Worm (Caenorhabditis elegans) whole organism, L4 larva: ENCODE results near the gene tmed-1.

ENCODE experiments used
- D1046.2 ChIP-seq: fragments of 200-800 bp; sonication (Bioruptor generic); IDR thresholded peaks from 2 replicates; pipeline ENCODE4 v1.3.6; 2022; ENCODE audit warnings: missing genetic modification characterization, missing compliant biosample characterization
- F10B5.3 ChIP-seq: sonication (generic microtip); optimal IDR thresholded peaks from 2 replicates; lab custom pipeline; 2016; ENCODE audit warnings: mild to moderate bottlenecking, missing genetic modification characterization, missing compliant biosample characterization
- F44E2.7 ChIP-seq: fragments of 200-800 bp; sonication (Bioruptor generic); IDR thresholded peaks from 2 replicates; pipeline ENCODE4 v2.1.2; 2022; ENCODE audit warnings: missing genetic modification characterization, missing compliant biosample characterization
- R02D3.7 ChIP-seq: fragments of 150-350 bp; sonication (generic microtip); optimal IDR thresholded peaks from 3 replicates; lab custom pipeline; 2014; ENCODE audit warnings: missing biosample characterization, missing genetic modification characterization
- T20F7.1 ChIP-seq: fragments of 200-800 bp; sonication (Bioruptor generic); optimal IDR thresholded peaks from 2 replicates; lab custom pipeline; 2018; ENCODE audit warnings: mild to moderate bottlenecking, missing genetic modification characterization, missing compliant biosample characterization
- T26A8.4 ChIP-seq: fragments of 200-800 bp; sonication (Bioruptor generic); IDR thresholded peaks from 2 replicates; pipeline ENCODE4 v1.3.6; 2022; ENCODE audit warnings: missing genetic modification characterization, missing compliant biosample characterization
- Y105C5A.15 ChIP-seq: fragments of 200-800 bp; sonication (Bioruptor generic); IDR thresholded peaks from 2 replicates; pipeline ENCODE4 v1.3.6; 2022; ENCODE audit warnings: missing genetic modification characterization, missing compliant biosample characterization
- Y75B8A.6 ChIP-seq: fragments of 200-800 bp; sonication (Bioruptor generic); IDR thresholded peaks from 2 replicates; pipeline ENCODE4 v1.3.6; 2022; ENCODE audit warnings: missing genetic modification reagents, missing genetic modification characterization, missing compliant biosample characterization
- aha-1 ChIP-seq: fragments of 150-350 bp; peaks from one replicate; lab custom pipeline; 2014; ENCODE audit warnings: missing biosample characterization, missing genetic modification characterization
- aly-2 ChIP-seq: sonication (generic microtip); optimal IDR thresholded peaks from 2 replicates; lab custom pipeline; 2018; ENCODE audit warnings: missing biosample characterization, missing genetic modification characterization
- arid-1 ChIP-seq: fragments of 200-800 bp; sonication (Bioruptor generic); conservative IDR thresholded peaks from 2 replicates; pipeline ENCODE4 v1.3.6; 2022; ENCODE audit warnings: missing genetic modification reagents, missing genetic modification characterization, missing compliant biosample characterization
- attf-4 ChIP-seq: sonication (generic microtip); optimal IDR thresholded peaks from 3 replicates; lab custom pipeline; 2017; ENCODE audit warnings: missing biosample characterization, missing genetic modification characterization
- ceh-44 ChIP-seq: fragments of 200-800 bp; sonication (Bioruptor generic); IDR thresholded peaks from 2 replicates; pipeline ENCODE4 v1.3.6; 2022; ENCODE audit warnings: missing genetic modification reagents, missing genetic modification characterization, missing compliant biosample characterization
- ceh-82 ChIP-seq: sonication (generic microtip); optimal IDR thresholded peaks from 2 replicates; lab custom pipeline; 2017; ENCODE audit warnings: missing biosample characterization, missing genetic modification characterization
- ces-1 ChIP-seq: fragments of 150-350 bp; sonication (generic microtip); optimal IDR thresholded peaks from 4 replicates; lab custom pipeline; 2014; ENCODE audit warnings: missing biosample characterization, missing genetic modification reagents, missing genetic modification characterization
- ctbp-1 ChIP-seq: fragments of 200-800 bp; sonication (Bioruptor generic); IDR thresholded peaks from 2 replicates; pipeline ENCODE4 v1.3.6; 2022; ENCODE audit warnings: missing genetic modification reagents, missing genetic modification characterization, missing compliant biosample characterization
- daf-16 ChIP-seq, 3 experiments: sonication (generic microtip); optimal IDR thresholded peaks; 2 replicates each; lab custom pipeline; 2016 to 2017; ENCODE audit warnings: missing genetic modification characterization in 3 of 3, missing genetic modification reagents in 3 of 3, mild to moderate bottlenecking in 2 of 3, missing compliant biosample characterization in 2 of 3, missing biosample characterization in 1 of 3, moderate library complexity in 1 of 3
- daf-8 ChIP-seq: fragments of 200-800 bp; sonication (Bioruptor generic); IDR thresholded peaks from 2 replicates; pipeline ENCODE4 v1.3.6; 2022; ENCODE audit warnings: missing genetic modification characterization, missing compliant biosample characterization
- dmd-6 ChIP-seq: fragments of 200-800 bp; sonication (Bioruptor generic); IDR thresholded peaks from 2 replicates; pipeline ENCODE4 v1.3.6; 2022; ENCODE audit warnings: missing genetic modification reagents, missing genetic modification characterization, missing compliant biosample characterization
- dmd-8 ChIP-seq: fragments of 200-800 bp; sonication (Bioruptor generic); IDR thresholded peaks from 2 replicates; pipeline ENCODE4 v1.3.6; 2022; ENCODE audit warnings: missing genetic modification characterization, missing compliant biosample characterization
- dpl-1 ChIP-seq: fragments of 150-350 bp; optimal IDR thresholded peaks from 2 replicates; lab custom pipeline; 2014; ENCODE audit warnings: missing biosample characterization, missing genetic modification reagents, missing genetic modification characterization
- duxl-1 ChIP-seq: sonication (generic microtip); optimal IDR thresholded peaks from 2 replicates; lab custom pipeline; 2016; ENCODE audit warnings: mild to moderate bottlenecking, missing genetic modification characterization, moderate library complexity, missing compliant biosample characterization; ENCODE audit not compliant: poor library complexity
- egl-27 ChIP-seq: sonication (generic microtip); optimal IDR thresholded peaks from 3 replicates; lab custom pipeline; 2017; ENCODE audit warnings: missing biosample characterization, missing genetic modification reagents, missing genetic modification characterization
- fos-1 ChIP-seq: fragments of 150-350 bp; optimal IDR thresholded peaks from 2 replicates; lab custom pipeline; 2014; ENCODE audit warnings: missing biosample characterization, missing genetic modification characterization
- gei-8 ChIP-seq: fragments of 200-800 bp; sonication (Bioruptor generic); optimal IDR thresholded peaks from 2 replicates; lab custom pipeline; 2018; ENCODE audit warnings: mild to moderate bottlenecking, missing genetic modification characterization, missing compliant biosample characterization
- hif-1 ChIP-seq, 2 experiments: sonication (generic microtip); optimal IDR thresholded peaks; 2 replicates each; lab custom pipeline; 2016 to 2017; ENCODE audit warnings: missing compliant biosample characterization in 2 of 2, missing genetic modification characterization in 2 of 2, missing genetic modification reagents in 2 of 2, missing genotype in 2 of 2, mild to moderate bottlenecking in 1 of 2
- hlh-11 ChIP-seq: fragments of 200-800 bp; sonication (Bioruptor generic); optimal IDR thresholded peaks from 2 replicates; lab custom pipeline; 2018; ENCODE audit warnings: mild to moderate bottlenecking, missing genetic modification characterization, missing compliant biosample characterization
- hlh-30 ChIP-seq: sonication (generic microtip); optimal IDR thresholded peaks from 2 replicates; lab custom pipeline; 2017; ENCODE audit warnings: antibody characterized with exemption, mild to moderate bottlenecking, missing genetic modification characterization, missing compliant biosample characterization; ENCODE audit not compliant: insufficient read depth
- hmg-1.1 ChIP-seq: fragments of 200-800 bp; sonication (Bioruptor generic); IDR thresholded peaks from 2 replicates; pipeline ENCODE4 v1.3.6; 2022; ENCODE audit warnings: missing genetic modification reagents, missing genetic modification characterization, missing compliant biosample characterization
- jun-1 ChIP-seq: fragments of 150-350 bp; optimal IDR thresholded peaks from 2 replicates; lab custom pipeline; 2014; ENCODE audit warnings: missing biosample characterization, missing genetic modification reagents, missing genetic modification characterization
- lim-7 ChIP-seq: fragments of 200-800 bp; sonication (Bioruptor generic); IDR thresholded peaks from 2 replicates; pipeline ENCODE4 v1.3.6; 2022; ENCODE audit warnings: missing genetic modification characterization, missing compliant biosample characterization
- lin-1 ChIP-seq: fragments of 200-800 bp; sonication (Bioruptor generic); IDR thresholded peaks from 2 replicates; pipeline ENCODE4 v1.3.6; 2022; ENCODE audit warnings: missing genetic modification reagents, missing genetic modification characterization, missing compliant biosample characterization
- lin-15B ChIP-seq: fragments of 150-350 bp; sonication (generic microtip); optimal IDR thresholded peaks from 3 replicates; lab custom pipeline; 2014; ENCODE audit warnings: missing biosample characterization, missing genetic modification characterization
- lin-38 ChIP-seq: fragments of 200-800 bp; sonication (Bioruptor generic); IDR thresholded peaks from 2 replicates; pipeline ENCODE4 v1.3.6; 2022; ENCODE audit warnings: missing genetic modification reagents, missing genetic modification characterization, missing compliant biosample characterization
- lsy-2 ChIP-seq, 2 experiments: fragments of 150-350 bp in 1 of 2; sonication (generic microtip) in 1 of 2; optimal IDR thresholded peaks; 2 replicates each; lab custom pipeline; 2014 to 2017; ENCODE audit warnings: missing biosample characterization in 2 of 2, missing genetic modification characterization in 2 of 2
- nhr-111 ChIP-seq: fragments of 200-800 bp; sonication (Bioruptor generic); optimal IDR thresholded peaks from 2 replicates; lab custom pipeline; 2018; ENCODE audit warnings: mild to moderate bottlenecking, missing genetic modification characterization, missing compliant biosample characterization
- nhr-25 ChIP-seq: sonication (generic microtip); optimal IDR thresholded peaks from 2 replicates; lab custom pipeline; 2017; ENCODE audit warnings: missing genetic modification characterization, mild to moderate bottlenecking, missing compliant biosample characterization, antibody characterized with exemption, moderate library complexity, borderline replicate concordance; ENCODE audit not compliant: insufficient read depth
- nhr-48 ChIP-seq: sonication (generic microtip); optimal IDR thresholded peaks from 2 replicates; lab custom pipeline; 2016; ENCODE audit warnings: mild to moderate bottlenecking, missing genetic modification characterization, missing compliant biosample characterization
- nhr-6 ChIP-seq: fragments of 150-350 bp; optimal IDR thresholded peaks from 2 replicates; lab custom pipeline; 2014; ENCODE audit warnings: missing biosample characterization, missing genetic modification characterization
- nhr-77 ChIP-seq: fragments of 150-350 bp; optimal IDR thresholded peaks from 2 replicates; lab custom pipeline; 2014; ENCODE audit warnings: missing biosample characterization, missing genetic modification characterization
- pqm-1 ChIP-seq: sonication (generic microtip); optimal IDR thresholded peaks from 2 replicates; lab custom pipeline; 2017; ENCODE audit warnings: missing biosample characterization, missing genetic modification characterization
- sdz-12 ChIP-seq: fragments of 200-800 bp; sonication (Bioruptor generic); optimal IDR thresholded peaks from 2 replicates; lab custom pipeline; 2018; ENCODE audit warnings: mild to moderate bottlenecking, missing genetic modification characterization, missing compliant biosample characterization
- skn-1 ChIP-seq: fragments of 150-350 bp; optimal IDR thresholded peaks from 2 replicates; lab custom pipeline; 2014; ENCODE audit warnings: missing biosample characterization, missing genetic modification characterization
- snpc-4 ChIP-seq: fragments of 150-350 bp; optimal IDR thresholded peaks from 2 replicates; lab custom pipeline; 2014; ENCODE audit warnings: missing biosample characterization, missing genetic modification characterization
- spr-3 ChIP-seq: fragments of 200-800 bp; sonication (Bioruptor generic); optimal IDR thresholded peaks from 2 replicates; lab custom pipeline; 2018; ENCODE audit warnings: mild to moderate bottlenecking, missing genetic modification characterization, missing compliant biosample characterization
- tra-1 ChIP-seq: fragments of 200-800 bp; sonication (Bioruptor generic); IDR thresholded peaks from 2 replicates; pipeline ENCODE4 v1.3.6; 2022; ENCODE audit warnings: missing genetic modification reagents, missing genetic modification characterization, missing compliant biosample characterization
- vab-7 ChIP-seq: fragments of 200-800 bp; sonication (Bioruptor generic); IDR thresholded peaks from 2 replicates; pipeline ENCODE4 v1.3.6; 2022; ENCODE audit warnings: missing genetic modification reagents, missing genetic modification characterization, missing compliant biosample characterization
- zip-11 ChIP-seq: fragments of 200-800 bp; sonication (Bioruptor generic); IDR thresholded peaks from 2 replicates; pipeline ENCODE4 v1.3.6; 2022; ENCODE audit warnings: missing genetic modification characterization, missing compliant biosample characterization
- zip-2 ChIP-seq: fragments of 150-350 bp; optimal IDR thresholded peaks from 2 replicates; lab custom pipeline; 2014; ENCODE audit warnings: missing biosample characterization, missing genetic modification characterization
- ztf-11 ChIP-seq: fragments of 150-350 bp; optimal IDR thresholded peaks from 2 replicates; lab custom pipeline; 2014; ENCODE audit warnings: missing biosample characterization, missing genetic modification characterization
- ztf-7 ChIP-seq: fragments of 150-350 bp; optimal IDR thresholded peaks from 2 replicates; lab custom pipeline; 2014; ENCODE audit warnings: missing biosample characterization, missing genetic modification characterization

Gene tmed-1

ce11 chrIV:12032383-12032782, 45.6 kb downstream of the tmed-1 start:
- TF ChIP-seq ctbp-1 (GFP tag; lab: Robert Waterston, UW) (peak; percentile 26; the same call in 1 of the 2 replicates), T20F7.1 (GFP tag; lab: Kevin White, UChicago) (peak; percentile 81), Y105C5A.15 (GFP tag; lab: Robert Waterston, UW) (no peak), ceh-44 (GFP tag; lab: Robert Waterston, UW) (no peak), aha-1 (tag; lab: Kevin White, UChicago) (peak; percentile 95), nhr-77 (tag; lab: Kevin White, UChicago) (peak; percentile 79), ztf-7 (peak; percentile 90), skn-1 (tag; lab: Kevin White, UChicago) (peak; percentile 56), F10B5.3 (tag; lab: Kevin White, UChicago) (peak; percentile 42), vab-7 (GFP tag; lab: Robert Waterston, UW) (no peak; the same call in 1 of the 2 replicates), lin-15B (tag; lab: Kevin White, UChicago) (no peak), dpl-1 (GFP tag; lab: Kevin White, UChicago) (peak; percentile 56), F44E2.7 (GFP tag; lab: Robert Waterston, UW) (no peak), fos-1 (tag; lab: Kevin White, UChicago) (peak; percentile 49), lin-38 (peak; percentile 73), pqm-1 (tag; lab: Kevin White, UChicago) (peak; percentile 95), lin-1 (GFP tag; lab: Robert Waterston, UW) (peak; percentile 48; the same call in 1 of the 2 replicates), tra-1 (GFP tag; lab: Robert Waterston, UW) (peak; percentile 84; the same call in 1 of the 2 replicates), attf-4 (no peak), spr-3 (GFP tag; lab: Kevin White, UChicago) (no peak), hlh-30 (tag; lab: Kevin White, UChicago) (peak; percentile 98), hif-1 (tag; optimal IDR thresholded peaks at IDR 0.05; lab: Kevin White, UChicago) (peak in 1 of 2 experiments; percentile 79), zip-2 (tag; lab: Kevin White, UChicago) (peak; percentile 65), nhr-6 (tag; lab: Kevin White, UChicago) (peak; percentile 66), arid-1 (GFP tag; lab: Robert Waterston, UW) (no peak), ceh-82 (tag; lab: Kevin White, UChicago) (no peak), hmg-1.1 (GFP tag; lab: Robert Waterston, UW) (peak; percentile 93), nhr-111 (GFP tag; lab: Kevin White, UChicago) (peak; percentile 24), egl-27 (tag; lab: Kevin White, UChicago) (no peak), daf-8 (GFP tag; lab: Robert Waterston, UW) (no peak), daf-16 (GFP tag; optimal IDR thresholded peaks at IDR 0.05; lab: Kevin White, UChicago) (peak; percentile 58 to 67), daf-16 (tag; optimal IDR thresholded peaks at IDR 0.05; lab: Kevin White, UChicago) (peak; percentile 93), lsy-2 (tag; optimal IDR thresholded peaks at IDR 0.05; lab: Kevin White, UChicago) (peak; percentile 84 to 90), sdz-12 (GFP tag; lab: Kevin White, UChicago) (peak; percentile 49), lim-7 (GFP tag; lab: Robert Waterston, UW) (0 out of 2 replicates have a peak, but pooled peaks have one; percentile 15), dmd-6 (GFP tag; lab: Robert Waterston, UW) (peak; percentile 99), snpc-4 (no peak), nhr-48 (tag; lab: Kevin White, UChicago) (peak; percentile 94), nhr-25 (peak; percentile 28), T26A8.4 (GFP tag; lab: Robert Waterston, UW) (peak; percentile 90), jun-1 (peak; percentile 86), aly-2 (tag; lab: Kevin White, UChicago) (no peak), hlh-11 (tag; lab: Kevin White, UChicago) (peak; percentile 100), Y75B8A.6 (no peak), zip-11 (GFP tag; lab: Robert Waterston, UW) (no peak), duxl-1 (peak; percentile 29), ces-1 (no peak), ztf-11 (tag; lab: Kevin White, UChicago) (no peak), gei-8 (GFP tag; lab: Kevin White, UChicago) (peak; percentile 83), dmd-8 (GFP tag; lab: Robert Waterston, UW) (no peak), D1046.2 (no peak; the same call in 1 of the 2 replicates), R02D3.7 (tag; lab: Kevin White, UChicago) (no peak)
